Worm (Caenorhabditis elegans) whole organism, midembryonic: Measurements from ENCODE around the gene cec-2.

Source experiments
- T22C8.4 ChIP-seq: fragments of 200-800 bp; sonication (Bioruptor generic); IDR thresholded peaks from 2 replicates; pipeline ENCODE4 v1.3.6; 2022; ENCODE audit warnings: missing genetic modification characterization, missing compliant biosample characterization
- cog-1 ChIP-seq: sonication (generic microtip); optimal IDR thresholded peaks from 2 replicates; lab custom pipeline; 2016; ENCODE audit warnings: missing genetic modification characterization, missing compliant biosample characterization
- flt-1 ChIP-seq: fragments of 200-800 bp; sonication (Bioruptor generic); IDR thresholded peaks from 2 replicates; pipeline ENCODE4 v1.3.6; 2022; ENCODE audit warnings: missing genetic modification characterization, missing compliant biosample characterization
- klf-2 ChIP-seq: fragments of 200-800 bp; sonication (Bioruptor generic); conservative IDR thresholded peaks from 2 replicates; pipeline ENCODE4 v1.3.6; 2022; ENCODE audit warnings: missing genetic modification reagents, missing genetic modification characterization, missing compliant biosample characterization
- med-1 ChIP-seq: sonication (generic microtip); optimal IDR thresholded peaks from 2 replicates; lab custom pipeline; 2017; ENCODE audit warnings: missing genetic modification characterization, mild to moderate bottlenecking, missing compliant biosample characterization, antibody characterized with exemption, missing genetic modification reagents; ENCODE audit not compliant: insufficient read depth
- ref-1 ChIP-seq: fragments of 200-800 bp; sonication (Bioruptor generic); conservative IDR thresholded peaks from 2 replicates; pipeline ENCODE4 v1.3.6; 2022; ENCODE audit warnings: missing genetic modification reagents, missing genetic modification characterization, missing compliant biosample characterization
- tab-1 ChIP-seq: fragments of 200-800 bp; sonication (Bioruptor generic); IDR thresholded peaks from 2 replicates; pipeline ENCODE4 v1.3.6; 2022; ENCODE audit warnings: missing genetic modification characterization, missing compliant biosample characterization
- ztf-23 ChIP-seq: fragments of 200-800 bp; sonication (Bioruptor generic); IDR thresholded peaks from 2 replicates; pipeline ENCODE4 v1.3.6; 2022; ENCODE audit warnings: missing genetic modification reagents, missing genetic modification characterization, missing compliant biosample characterization
- ztf-29 ChIP-seq: fragments of 200-800 bp; sonication (Bioruptor generic); IDR thresholded peaks from 2 replicates; pipeline ENCODE4 v1.3.6; 2022; ENCODE audit warnings: missing genetic modification reagents, missing genetic modification characterization, missing compliant biosample characterization

DNA sequence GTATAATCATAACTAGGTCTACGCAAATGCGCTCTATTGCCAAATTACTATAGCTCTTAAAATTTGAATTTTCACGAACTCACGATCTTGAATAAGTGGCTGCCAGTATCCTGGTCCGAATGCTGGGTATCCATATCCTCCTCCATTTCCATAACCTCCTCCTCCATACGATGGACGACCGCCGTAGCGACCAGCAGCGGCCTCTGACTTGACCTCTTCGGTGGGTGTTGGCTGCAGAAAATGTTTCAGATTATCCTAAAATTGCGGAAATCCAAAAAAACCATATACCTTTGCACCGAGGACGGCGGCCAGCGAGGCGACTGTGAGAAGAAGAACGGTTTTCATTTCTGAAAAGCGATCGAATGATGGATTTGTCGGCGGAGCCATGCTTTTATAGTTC is 45.8 kb upstream of the cec-2 start, which contains the start of gene perm-4:
- TF ChIP-seq ztf-23 (GFP tag; lab: Robert Waterston, UW) (no peak), flt-1 (no peak), T22C8.4 (GFP tag; lab: Robert Waterston, UW) (no peak), cog-1 (tag; lab: Kevin White, UChicago) (no peak), ref-1 (GFP tag; lab: Robert Waterston, UW) (no peak), med-1 (no peak), ztf-29 (GFP tag; lab: Robert Waterston, UW) (no peak), tab-1 (GFP tag; lab: Robert Waterston, UW) (no peak), klf-2 (GFP tag; lab: Robert Waterston, UW) (no peak)
